Fruit fly (Drosophila melanogaster) whole organism, wandering third instar larva: ENCODE data around the gene lsn.

Source experiments
- Abd-B ChIP-seq: fragments of >200 bp; optimal IDR thresholded peaks from 2 replicates; lab custom pipeline; 2017; ENCODE audit warnings: missing biosample characterization, missing genetic modification characterization
- CG32264 ChIP-seq: fragments of 200-800 bp; sonication (Bioruptor generic); optimal IDR thresholded peaks from 2 replicates; lab custom pipeline; 2016; ENCODE audit warnings: missing biosample characterization, missing genetic modification characterization
- CG9705 ChIP-seq: fragments of 200-800 bp; sonication (Bioruptor generic); optimal IDR thresholded peaks from 2 replicates; lab custom pipeline; 2018; ENCODE audit warnings: missing biosample characterization, mild to moderate bottlenecking, missing genetic modification characterization
- CrebA ChIP-seq: fragments of 200-800 bp; sonication (Bioruptor generic); optimal IDR thresholded peaks from 2 replicates; lab custom pipeline; 2016; ENCODE audit warnings: missing biosample characterization, mild to moderate bottlenecking, missing genetic modification characterization, borderline replicate concordance
- Dfd ChIP-seq: fragments of >200 bp; optimal IDR thresholded peaks from 2 replicates; lab custom pipeline; 2017; ENCODE audit warnings: missing biosample characterization, missing genetic modification characterization
- Dif ChIP-seq: fragments of 200-275, 200-300 bp; sonication (Bioruptor generic); optimal IDR thresholded peaks from 2 replicates; lab custom pipeline; 2018; ENCODE audit warnings: missing biosample characterization, missing genetic modification characterization; ENCODE audit not compliant: partially characterized antibody
- GATAd ChIP-seq: sonication (Bioruptor generic); optimal IDR thresholded peaks from 2 replicates; lab custom pipeline; 2016; ENCODE audit warnings: missing biosample characterization, missing genetic modification characterization
- HLH106 ChIP-seq: fragments of 200-800 bp; optimal IDR thresholded peaks from 3 replicates; lab custom pipeline; 2019; ENCODE audit warnings: missing biosample characterization, mild to moderate bottlenecking, missing genetic modification characterization, moderate library complexity
- Hnf4 ChIP-seq: fragments of 200-800 bp; sonication (Bioruptor generic); optimal IDR thresholded peaks from 2 replicates; lab custom pipeline; 2016; ENCODE audit warnings: missing biosample characterization, mild to moderate bottlenecking, missing genetic modification characterization
- Hr78 ChIP-seq: fragments of >200 bp; optimal IDR thresholded peaks from 2 replicates; lab custom pipeline; 2017; ENCODE audit warnings: missing biosample characterization, missing genetic modification characterization
- Hr83 ChIP-seq: fragments of 200-300 bp; sonication (Bioruptor generic); optimal IDR thresholded peaks from 2 replicates; lab custom pipeline; 2016; ENCODE audit warnings: missing biosample characterization, mild to moderate bottlenecking, missing genetic modification characterization, moderate library complexity; ENCODE audit not compliant: poor library complexity, severe bottlenecking
- Jra ChIP-seq: sonication (Bioruptor generic); optimal IDR thresholded peaks from 2 replicates; lab custom pipeline; 2016; ENCODE audit warnings: missing biosample characterization, missing genetic modification characterization
- Mio ChIP-seq: sonication (Bioruptor generic); optimal IDR thresholded peaks from 2 replicates; lab custom pipeline; 2016; ENCODE audit warnings: missing biosample characterization, missing genetic modification characterization
- N ChIP-seq: fragments of >200 bp; optimal IDR thresholded peaks from 2 replicates; lab custom pipeline; 2018; ENCODE audit warnings: missing biosample characterization, missing external identifiers, missing genetic modification characterization
- OdsH ChIP-seq: fragments of 200-800 bp; sonication (Bioruptor generic); optimal IDR thresholded peaks from 2 replicates; lab custom pipeline; 2016; ENCODE audit warnings: missing biosample characterization, mild to moderate bottlenecking, missing genetic modification characterization
- Rel ChIP-seq, 2 experiments: fragments of 200-800 bp; sonication (Bioruptor generic) in 1 of 2; optimal IDR thresholded peaks; 2 replicates in 1 of 2; 3 replicates in 1 of 2; lab custom pipeline; 2016 to 2019; ENCODE audit warnings: mild to moderate bottlenecking in 2 of 2, missing biosample characterization in 2 of 2, missing genetic modification characterization in 2 of 2, moderate library complexity in 1 of 2
- Sp1 ChIP-seq: fragments of 200-800 bp; sonication (Bioruptor generic); optimal IDR thresholded peaks from 3 replicates; lab custom pipeline; 2019; ENCODE audit warnings: missing biosample characterization, mild to moderate bottlenecking, missing genetic modification characterization, moderate library complexity
- Vsx2 ChIP-seq: fragments of 200-300, 225-300 bp; sonication (Bioruptor generic); optimal IDR thresholded peaks from 2 replicates; lab custom pipeline; 2018; ENCODE audit warnings: missing biosample characterization, missing genetic modification characterization; ENCODE audit not compliant: partially characterized antibody
- br ChIP-seq: fragments of 200-800 bp; sonication (Bioruptor generic); optimal IDR thresholded peaks from 2 replicates; lab custom pipeline; 2016; ENCODE audit warnings: missing biosample characterization, missing genetic modification characterization
- brk ChIP-seq: fragments of 200-800 bp; sonication (Bioruptor generic); optimal IDR thresholded peaks from 2 replicates; lab custom pipeline; 2016; ENCODE audit warnings: missing biosample characterization, mild to moderate bottlenecking, missing genetic modification characterization
- dl ChIP-seq, 2 experiments: fragments of 175-275, 200-275 bp in 1 of 2; fragments of 200-275 bp in 1 of 2; sonication (Bioruptor generic); optimal IDR thresholded peaks; lab custom pipeline; 2018; ENCODE audit warnings: mild to moderate bottlenecking in 2 of 2, missing biosample characterization in 2 of 2, missing genetic modification characterization in 2 of 2, moderate library complexity in 2 of 2; ENCODE audit not compliant: partially characterized antibody in 2 of 2, insufficient read depth in 1 of 2
- dmrt93B ChIP-seq: fragments of 200-800 bp; sonication (Bioruptor generic); optimal IDR thresholded peaks from 2 replicates; lab custom pipeline; 2018; ENCODE audit warnings: missing biosample characterization, mild to moderate bottlenecking, missing genetic modification characterization
- dsf ChIP-seq: sonication (Bioruptor generic); optimal IDR thresholded peaks from 2 replicates; lab custom pipeline; 2016; ENCODE audit warnings: missing biosample characterization, missing genetic modification characterization, borderline replicate concordance
- ey ChIP-seq: fragments of 200-800 bp; sonication (Bioruptor generic); optimal IDR thresholded peaks from 2 replicates; lab custom pipeline; 2016; ENCODE audit warnings: missing biosample characterization, missing genetic modification characterization
- foxo ChIP-seq, 2 experiments: fragments of 200-800 bp; sonication (Bioruptor generic); optimal IDR thresholded peaks; 2 replicates in 1 of 2; 3 replicates in 1 of 2; lab custom pipeline; 2016 to 2017; ENCODE audit warnings: missing biosample characterization in 2 of 2, missing genetic modification characterization in 2 of 2
- fru ChIP-seq: fragments of 200-800 bp; sonication (Bioruptor generic); optimal IDR thresholded peaks from 3 replicates; lab custom pipeline; 2016; ENCODE audit warnings: missing biosample characterization, mild to moderate bottlenecking, missing genetic modification characterization
- h ChIP-seq: fragments of 200-800 bp; sonication (Bioruptor generic); optimal IDR thresholded peaks from 3 replicates; lab custom pipeline; 2016; ENCODE audit warnings: missing biosample characterization, mild to moderate bottlenecking, missing genetic modification characterization
- jim ChIP-seq: fragments of 175-275, 200-325 bp; sonication (Bioruptor generic); optimal IDR thresholded peaks from 2 replicates; lab custom pipeline; 2016; ENCODE audit warnings: missing biosample characterization, mild to moderate bottlenecking, missing genetic modification characterization
- lola ChIP-seq: fragments of >200 bp; optimal IDR thresholded peaks from 2 replicates; lab custom pipeline; 2017; ENCODE audit warnings: missing biosample characterization, missing genetic modification characterization
- pan ChIP-seq: fragments of >200 bp; optimal IDR thresholded peaks from 2 replicates; lab custom pipeline; 2017
- psq ChIP-seq: fragments of 200-800 bp; sonication (Bioruptor generic); optimal IDR thresholded peaks from 3 replicates; lab custom pipeline; 2017; ENCODE audit warnings: missing biosample characterization, mild to moderate bottlenecking, missing genetic modification characterization, moderate library complexity
- rgr ChIP-seq: fragments of 200-800 bp; sonication (Bioruptor generic); optimal IDR thresholded peaks from 3 replicates; lab custom pipeline; 2016; ENCODE audit warnings: missing biosample characterization, mild to moderate bottlenecking, missing genetic modification characterization
- sage ChIP-seq: fragments of 200-800 bp; sonication (Bioruptor generic); optimal IDR thresholded peaks from 2 replicates; lab custom pipeline; 2016; ENCODE audit warnings: missing biosample characterization, mild to moderate bottlenecking, missing genetic modification characterization
- sv ChIP-seq: fragments of 200-800 bp; sonication (Bioruptor generic); optimal IDR thresholded peaks from 3 replicates; lab custom pipeline; 2016; ENCODE audit warnings: missing biosample characterization, missing genetic modification characterization
- tai ChIP-seq: sonication (Bioruptor generic); optimal IDR thresholded peaks from 2 replicates; lab custom pipeline; 2016; ENCODE audit warnings: missing biosample characterization, missing genetic modification characterization
- usp ChIP-seq: fragments of >200 bp; optimal IDR thresholded peaks from 2 replicates; lab custom pipeline; 2017; ENCODE audit warnings: missing biosample characterization, missing genetic modification characterization
- woc ChIP-seq: sonication (Bioruptor generic); optimal IDR thresholded peaks from 2 replicates; lab custom pipeline; 2016; ENCODE audit warnings: missing biosample characterization, mild to moderate bottlenecking, missing genetic modification characterization

Gene lsn

DNA sequence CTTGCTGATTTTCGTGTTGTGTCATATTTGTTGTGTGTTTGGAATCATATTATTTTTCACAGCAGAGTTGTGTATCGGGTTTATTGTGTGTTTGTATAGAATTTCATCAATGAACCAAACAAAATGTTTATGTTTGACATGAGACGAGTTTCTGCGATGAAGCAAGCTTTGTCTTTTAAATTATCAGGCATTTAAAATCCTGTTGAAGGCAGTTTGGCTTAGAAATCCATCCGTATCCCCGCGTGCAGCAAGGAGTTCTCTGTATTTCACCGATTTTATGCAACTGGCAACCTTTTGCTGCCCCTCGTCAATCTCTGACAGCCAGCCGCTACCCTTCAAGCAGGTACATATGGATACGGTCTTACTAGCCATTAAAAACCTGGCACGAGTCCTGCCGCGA, 2.9 kb downstream of the lsn start, which contains the start of the genes CG6569 and Cby:
Gene CG6569 (minus strand): TSS at position 101 of the 400 bp plus-strand sequence.
Gene Cby (plus strand): TSS at position 185 of the 400 bp plus-strand sequence.
- no peak for TF ChIP-seq foxo (GFP tag; optimal IDR thresholded peaks at IDR 0.05; lab: Kevin White, UChicago)
- no peak for TF ChIP-seq brk
- no peak for TF ChIP-seq CrebA
- no peak for TF ChIP-seq sage

DNA sequence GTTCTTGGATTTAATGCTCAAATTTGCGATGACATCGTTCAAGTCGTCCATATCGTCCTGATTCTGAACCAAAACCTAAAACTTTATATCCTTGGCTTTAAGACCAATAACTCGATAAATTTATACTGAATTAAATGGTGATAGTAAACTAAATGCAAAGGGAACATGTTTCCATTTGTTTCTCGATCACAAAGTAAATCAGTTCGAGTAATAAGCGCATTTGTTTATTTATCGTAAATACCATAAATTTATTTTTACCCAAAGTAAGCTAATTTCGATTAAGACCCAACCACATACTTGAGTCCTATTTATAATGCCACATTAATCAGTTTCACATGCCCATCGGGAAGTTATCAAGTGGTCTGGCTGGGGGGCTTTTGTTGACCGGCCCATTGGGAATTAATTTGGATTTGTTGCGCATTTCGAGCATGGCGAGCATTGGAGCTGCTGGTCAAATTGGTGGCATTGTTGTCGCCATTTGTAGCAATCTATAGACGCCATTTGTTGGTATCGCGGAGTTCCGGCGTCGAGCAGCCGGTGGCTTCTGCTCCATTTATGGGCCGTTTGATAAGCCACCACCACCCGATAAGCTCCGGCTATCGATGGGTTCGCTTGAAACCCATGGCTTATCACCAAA, 4.6 kb downstream of the lsn start, which contains the start of gene CG31174:
Gene CG31174 (minus strand): TSS at position 51 of the 637 bp plus-strand sequence.
- TF ChIP-seq usp (GFP tag; lab: Kevin White, UChicago) (no peak), woc (GFP tag; lab: Kevin White, UChicago) (no peak), br (GFP tag; lab: Kevin White, UChicago) (no peak), Rel (GFP tag; optimal IDR thresholded peaks at IDR 0.05; lab: Kevin White, UChicago) (no peak), Rel (tag; optimal IDR thresholded peaks at IDR 0.05; lab: Kevin White, UChicago) (peak; percentile 83), GATAd (GFP tag; lab: Kevin White, UChicago) (no peak), ey (GFP tag; lab: Kevin White, UChicago) (no peak), sage (no peak), Dif (GFP tag; lab: Kevin White, UChicago) (no peak)
- TF ChIP-seq, all 38 proteins: peak for 1

DNA sequence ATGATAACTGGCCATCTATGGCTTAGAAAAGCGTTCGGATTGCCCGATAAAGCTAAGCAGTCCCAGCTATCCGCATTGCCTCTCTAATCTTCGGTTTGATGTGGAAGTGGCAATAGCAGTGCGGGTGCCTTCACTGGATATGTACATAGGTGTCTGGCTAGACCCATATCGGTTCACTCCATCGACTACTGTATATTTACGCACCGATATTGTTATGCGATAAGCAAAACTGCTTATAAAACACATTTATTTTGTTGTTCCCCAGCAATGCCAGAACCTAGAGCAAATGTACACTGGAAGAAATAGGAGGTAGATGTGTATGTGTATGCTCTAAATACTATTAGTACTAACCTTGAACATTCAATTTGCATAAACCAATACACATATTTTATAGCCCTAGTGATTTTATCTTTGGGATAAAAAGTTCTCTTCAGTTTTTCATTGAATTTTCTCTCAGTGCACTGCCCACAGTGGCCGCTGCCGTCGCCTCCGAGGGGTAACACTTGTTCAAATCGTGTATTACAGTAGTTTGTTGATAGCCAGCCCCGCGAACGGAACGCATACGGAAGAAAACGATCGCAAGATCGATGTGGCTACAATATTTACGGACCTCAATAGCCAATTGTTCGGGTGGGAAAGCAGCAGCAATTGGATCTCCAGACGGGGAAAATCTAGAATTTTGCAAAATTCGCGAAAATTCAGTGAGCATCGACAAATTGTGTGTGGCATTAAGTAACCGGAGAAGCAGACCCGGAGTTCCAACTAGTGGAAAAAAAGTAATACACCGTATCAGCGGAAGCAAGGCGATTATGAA, 5.4 kb downstream of the lsn start, which contains the start of gene CG31431:
Gene CG31431 (plus strand): TSS at position 524 of the 814 bp plus-strand sequence.
- TF ChIP-seq Dfd (GFP tag; lab: Kevin White, UChicago) (no peak), Jra (GFP tag; lab: Kevin White, UChicago) (peak; percentile 44), fru (GFP tag; lab: Kevin White, UChicago) (peak; percentile 87), dmrt93B (GFP tag; lab: Kevin White, UChicago) (peak; percentile 39), br (GFP tag; lab: Kevin White, UChicago) (peak; percentile 80), Vsx2 (GFP tag; lab: Kevin White, UChicago) (no peak), jim (GFP tag; lab: Kevin White, UChicago) (no peak), dl (GFP tag; optimal IDR thresholded peaks at IDR 0.05; lab: Kevin White, UChicago; ENCODE audit: insufficient read depth in 1 of 2, partially characterized antibody in 2 of 2) (no peak), pan (no peak), Mio (peak; percentile 36), Rel (GFP tag; optimal IDR thresholded peaks at IDR 0.05; lab: Kevin White, UChicago) (no peak), Rel (tag; optimal IDR thresholded peaks at IDR 0.05; lab: Kevin White, UChicago) (peak; percentile 56), sv (GFP tag; lab: Kevin White, UChicago) (peak; percentile 97), Hr78 (GFP tag; lab: Kevin White, UChicago) (no peak), Abd-B (no peak), woc (GFP tag; lab: Kevin White, UChicago) (peak; percentile 60), Hnf4 (GFP tag; lab: Kevin White, UChicago) (peak; percentile 82), h (GFP tag; lab: Kevin White, UChicago) (peak; percentile 78), GATAd (GFP tag; lab: Kevin White, UChicago) (no peak), rgr (GFP tag; lab: Kevin White, UChicago) (peak; percentile 87), usp (GFP tag; lab: Kevin White, UChicago) (no peak), tai (GFP tag; lab: Kevin White, UChicago) (no peak), Dif (GFP tag; lab: Kevin White, UChicago) (no peak), CG9705 (GFP tag; lab: Kevin White, UChicago) (no peak), CG32264 (GFP tag; lab: Kevin White, UChicago) (peak; percentile 65), CrebA (no peak), OdsH (GFP tag; lab: Kevin White, UChicago) (peak; percentile 81), sage (peak; percentile 11), Sp1 (GFP tag; lab: Kevin White, UChicago) (peak; percentile 61), brk (no peak), Hr83 (GFP tag; lab: Kevin White, UChicago) (no peak), HLH106 (tag; lab: Kevin White, UChicago) (peak; percentile 77), ey (GFP tag; lab: Kevin White, UChicago) (peak; percentile 83), N (GFP tag; lab: Kevin White, UChicago) (no peak), psq (GFP tag; lab: Kevin White, UChicago) (peak; percentile 70), dsf (GFP tag; lab: Kevin White, UChicago) (no peak), lola (GFP tag; lab: Kevin White, UChicago) (no peak), foxo (GFP tag; optimal IDR thresholded peaks at IDR 0.05; lab: Kevin White, UChicago) (peak; percentile 62 to 90)
- TF ChIP-seq, all 38 proteins: peak for 19
